Fruit fly (Drosophila melanogaster) whole organism: ENCODE data around the gene CG31274.

Experiments used
- CG8478 ChIP-seq: fragments of >200 bp; optimal IDR thresholded peaks from 2 replicates; lab custom pipeline; 2018; ENCODE audit warnings: inconsistent platforms
- Dll ChIP-seq: fragments of >200 bp; optimal IDR thresholded peaks from 2 replicates; lab custom pipeline; 2017
- EcR ChIP-seq, 2 experiments: fragments of >200 bp; optimal IDR thresholded peaks; 2 replicates each; lab custom pipeline; 2017; ENCODE audit warnings: missing biosample characterization in 2 of 2, missing genetic modification characterization in 2 of 2, missing genetic modification reagents in 2 of 2
- pan ChIP-seq: fragments of >200 bp; optimal IDR thresholded peaks from 2 replicates; lab custom pipeline; 2017
- psq ChIP-seq: fragments of >200 bp; optimal IDR thresholded peaks from 2 replicates; lab custom pipeline; 2017
- usp ChIP-seq: fragments of >200 bp; optimal IDR thresholded peaks from 2 replicates; lab custom pipeline; 2017; ENCODE audit warnings: missing biosample characterization, missing genetic modification characterization, mixed read lengths

- TF ChIP-seq usp (GFP tag; lab: Kevin White, UChicago): no peak
- TF ChIP-seq psq (lab: Kevin White, UChicago): no peak
- TF ChIP-seq pan (lab: Kevin White, UChicago): no peak
- TF ChIP-seq EcR (GFP tag; optimal IDR thresholded peaks at IDR 0.05; lab: Kevin White, UChicago): no peak
- TF ChIP-seq Dll (lab: Kevin White, UChicago): no peak
- TF ChIP-seq CG8478 (lab: Kevin White, UChicago): no peak
Measured at dm6 chr3R:16960219-16960618, 32.6 kb upstream of the CG31274 start.
